Worm (Caenorhabditis elegans): ENCODE data around the gene nhr-232.

DNA sequence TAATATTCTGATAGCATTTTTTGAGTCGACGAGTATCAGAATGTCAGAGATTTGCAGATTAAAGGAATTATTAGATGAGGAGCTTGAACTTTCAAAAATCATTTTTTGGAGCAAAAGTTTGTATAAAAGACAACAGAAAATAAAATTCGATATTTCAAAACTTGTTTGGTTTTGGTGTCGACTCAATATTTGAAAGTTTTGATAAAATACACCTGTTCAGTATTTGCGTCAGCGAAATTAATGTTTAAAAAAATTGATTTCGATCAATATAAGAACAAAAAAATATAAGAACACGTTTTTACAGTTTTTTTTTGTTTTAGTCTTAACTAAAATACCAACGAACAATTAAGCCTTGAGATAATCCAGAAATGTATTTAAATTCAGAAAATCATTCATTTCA is 35.4 kb upstream of the nhr-232 start, which contains the start of gene C12D8.13:
- no peak for TF ChIP-seq nhr-12 (tag; optimal IDR thresholded peaks at IDR 0.05)
- no peak for TF ChIP-seq elt-3 (tag; optimal IDR thresholded peaks at IDR 0.05)
- TF ChIP-seq elt-1 (tag; optimal IDR thresholded peaks at IDR 0.05; ENCODE audit: borderline replicate concordance, insufficient read depth), result no peak
- no peak for TF ChIP-seq lsy-2 (tag; optimal IDR thresholded peaks at IDR 0.05)
- no peak for TF ChIP-seq mep-1 (tag; optimal IDR thresholded peaks at IDR 0.05)
- TF ChIP-seq mls-2 (tag; optimal IDR thresholded peaks at IDR 0.05), result no peak
- no peak for TF ChIP-seq snpc-4 (tag; optimal IDR thresholded peaks at IDR 0.05)
- TF ChIP-seq M03D4.4 (tag; optimal IDR thresholded peaks at IDR 0.05), result no peak
- TF ChIP-seq cnd-1 (tag; optimal IDR thresholded peaks at IDR 0.05), result no peak
- TF ChIP-seq unc-62 (GFP tag; optimal IDR thresholded peaks at IDR 0.05), result no peak
- no peak for TF ChIP-seq ztf-11 (tag; optimal IDR thresholded peaks at IDR 0.05)
- TF ChIP-seq pha-4 (tag; optimal IDR thresholded peaks at IDR 0.05), result no peak
- TF ChIP-seq ces-1 (GFP tag; optimal IDR thresholded peaks at IDR 0.05), result no peak

Measured in whole organism, mixed stage, embryonic.